Worm (Caenorhabditis elegans) whole organism, young adult: ENCODE data around the gene npr-27.

Source experiments
- B0019.2 ChIP-seq: fragments of 200-800 bp; sonication (Bioruptor generic); conservative IDR thresholded peaks from 2 replicates; pipeline ENCODE4 v1.3.6; 2022; ENCODE audit warnings: missing genetic modification reagents, missing genetic modification characterization, missing compliant biosample characterization
- B0035.1 ChIP-seq: sonication (generic microtip); optimal IDR thresholded peaks from 2 replicates; lab custom pipeline; 2016; ENCODE audit warnings: missing genetic modification characterization, mild to moderate bottlenecking, missing compliant biosample characterization, missing genotype, missing genetic modification reagents
- F49E8.2 ChIP-seq: sonication (generic microtip); optimal IDR thresholded peaks from 3 replicates; lab custom pipeline; 2017; ENCODE audit warnings: missing genetic modification characterization, mild to moderate bottlenecking, missing compliant biosample characterization, antibody characterized with exemption, moderate library complexity; ENCODE audit not compliant: insufficient read depth
- F55B11.4 ChIP-seq: sonication (generic microtip); optimal IDR thresholded peaks from 2 replicates; lab custom pipeline; 2016; ENCODE audit warnings: missing compliant biosample characterization, missing genetic modification characterization, borderline replicate concordance; ENCODE audit not compliant: insufficient read depth
- F57A8.1 ChIP-seq: fragments of 200-800 bp; sonication (Bioruptor generic); optimal IDR thresholded peaks from 2 replicates; lab custom pipeline; 2018; ENCODE audit warnings: mild to moderate bottlenecking, missing genetic modification characterization, moderate library complexity, missing compliant biosample characterization
- K11D2.4 ChIP-seq: fragments of 200-800 bp; sonication (Bioruptor generic); IDR thresholded peaks from 2 replicates; pipeline ENCODE4 v1.3.6; 2022; ENCODE audit warnings: missing genetic modification reagents, missing genetic modification characterization, missing compliant biosample characterization
- Y67H2A.10 ChIP-seq: fragments of 200-800 bp; sonication (Bioruptor generic); conservative IDR thresholded peaks from 2 replicates; pipeline ENCODE4 v1.3.6; 2022; ENCODE audit warnings: missing genetic modification reagents, missing genetic modification characterization, missing compliant biosample characterization
- athp-1 ChIP-seq: sonication (generic microtip); optimal IDR thresholded peaks from 2 replicates; lab custom pipeline; 2017; ENCODE audit warnings: mild to moderate bottlenecking, missing genetic modification characterization, missing compliant biosample characterization
- attf-3 ChIP-seq: fragments of 200-800 bp; sonication (Bioruptor generic); conservative IDR thresholded peaks from 2 replicates; pipeline ENCODE4 v1.3.6; 2022; ENCODE audit warnings: missing genetic modification reagents, missing genetic modification characterization, missing compliant biosample characterization
- bed-2 ChIP-seq: fragments of 200-800 bp; sonication (Bioruptor generic); IDR thresholded peaks from 2 replicates; pipeline ENCODE4 v1.3.6; 2022; ENCODE audit warnings: missing genetic modification reagents, missing genetic modification characterization, missing compliant biosample characterization
- ccch-3 ChIP-seq: fragments of 200-800 bp; sonication (Bioruptor generic); optimal IDR thresholded peaks from 2 replicates; lab custom pipeline; 2018; ENCODE audit warnings: mild to moderate bottlenecking, missing genetic modification characterization, missing compliant biosample characterization
- ceh-40 ChIP-seq: fragments of 200-800 bp; sonication (Bioruptor generic); IDR thresholded peaks from 2 replicates; pipeline ENCODE4 v1.3.6; 2022; ENCODE audit warnings: missing genetic modification characterization, missing compliant biosample characterization
- chd-7 ChIP-seq: sonication (generic microtip); optimal IDR thresholded peaks from 2 replicates; lab custom pipeline; 2016; ENCODE audit warnings: mild to moderate bottlenecking, missing genetic modification characterization, moderate library complexity, missing compliant biosample characterization
- die-1 ChIP-seq: sonication (generic microtip); optimal IDR thresholded peaks from 2 replicates; lab custom pipeline; 2016; ENCODE audit warnings: missing genotype, mild to moderate bottlenecking, missing genetic modification characterization, missing compliant biosample characterization
- dox-1 ChIP-seq: fragments of 200-800 bp; sonication (Bioruptor generic); IDR thresholded peaks from 2 replicates; pipeline ENCODE4 v1.3.6; 2022; ENCODE audit warnings: missing genetic modification reagents, missing genetic modification characterization, missing compliant biosample characterization
- dpff-1 ChIP-seq: sonication (generic microtip); optimal IDR thresholded peaks from 2 replicates; lab custom pipeline; 2017; ENCODE audit warnings: mild to moderate bottlenecking, missing genetic modification characterization, missing compliant biosample characterization
- efl-1 ChIP-seq: fragments of 150-350 bp; optimal IDR thresholded peaks from 2 replicates; lab custom pipeline; 2014; ENCODE audit warnings: missing biosample characterization, missing genetic modification reagents, missing genetic modification characterization
- egl-18 ChIP-seq: fragments of 200-800 bp; sonication (Bioruptor generic); IDR thresholded peaks from 2 replicates; pipeline ENCODE4 v1.3.6; 2022; ENCODE audit warnings: missing genetic modification reagents, missing genetic modification characterization, missing compliant biosample characterization
- egl-44 ChIP-seq: fragments of 200-800 bp; sonication (Bioruptor generic); IDR thresholded peaks from 2 replicates; pipeline ENCODE4 v1.3.6; 2022; ENCODE audit warnings: missing genetic modification reagents, missing genetic modification characterization, missing compliant biosample characterization
- egrh-3 ChIP-seq: fragments of 200-800 bp; sonication (Bioruptor generic); IDR thresholded peaks from 2 replicates; pipeline ENCODE4 v1.3.6; 2022; ENCODE audit warnings: missing genetic modification reagents, missing genetic modification characterization, missing compliant biosample characterization
- fkh-3 ChIP-seq: sonication (generic microtip); optimal IDR thresholded peaks from 2 replicates; lab custom pipeline; 2016; ENCODE audit warnings: mild to moderate bottlenecking, missing genetic modification characterization, missing compliant biosample characterization
- gei-17 ChIP-seq: fragments of 200-800 bp; sonication (Bioruptor generic); optimal IDR thresholded peaks from 2 replicates; lab custom pipeline; 2018; ENCODE audit warnings: mild to moderate bottlenecking, missing genetic modification characterization, missing compliant biosample characterization
- hmg-1.2 ChIP-seq: fragments of 200-800 bp; sonication (Bioruptor generic); IDR thresholded peaks from 2 replicates; pipeline ENCODE4 v1.3.6; 2022; ENCODE audit warnings: missing genetic modification reagents, missing genetic modification characterization, missing compliant biosample characterization
- hrde-1 ChIP-seq: sonication (generic microtip); optimal IDR thresholded peaks from 2 replicates; lab custom pipeline; 2016; ENCODE audit warnings: missing genetic modification characterization, mild to moderate bottlenecking, missing compliant biosample characterization, moderate library complexity, missing genotype, missing genetic modification reagents, borderline replicate concordance
- hsf-1 ChIP-seq: fragments of 200-800 bp; sonication (Bioruptor generic); IDR thresholded peaks from 2 replicates; pipeline ENCODE4 v1.3.6; 2022; ENCODE audit warnings: missing genetic modification reagents, missing genetic modification characterization, missing compliant biosample characterization
- lin-26 ChIP-seq: fragments of 200-800 bp; sonication (Bioruptor generic); IDR thresholded peaks from 2 replicates; pipeline ENCODE4 v1.3.6; 2022; ENCODE audit warnings: missing genetic modification reagents, missing genetic modification characterization, missing compliant biosample characterization
- lsl-1 ChIP-seq: fragments of 200-800 bp; sonication (Bioruptor generic); optimal IDR thresholded peaks from 2 replicates; lab custom pipeline; 2018; ENCODE audit warnings: mild to moderate bottlenecking, missing genetic modification characterization, moderate library complexity, missing compliant biosample characterization
- lsy-27 ChIP-seq: sonication (generic microtip); optimal IDR thresholded peaks from 2 replicates; lab custom pipeline; 2017; ENCODE audit warnings: missing genetic modification characterization, mild to moderate bottlenecking, missing compliant biosample characterization, antibody characterized with exemption, missing genotype, borderline replicate concordance; ENCODE audit not compliant: insufficient read depth
- madf-10 ChIP-seq: sonication (generic microtip); optimal IDR thresholded peaks from 2 replicates; lab custom pipeline; 2016; ENCODE audit warnings: mild to moderate bottlenecking, missing genetic modification characterization, missing compliant biosample characterization
- madf-3 ChIP-seq: fragments of 200-800 bp; sonication (Bioruptor generic); IDR thresholded peaks from 2 replicates; pipeline ENCODE4 v1.3.6; 2022; ENCODE audit warnings: missing genetic modification reagents, missing genetic modification characterization, missing compliant biosample characterization
- madf-8 ChIP-seq: fragments of 200-800 bp; sonication (Bioruptor generic); conservative IDR thresholded peaks from 2 replicates; pipeline ENCODE4 v1.3.6; 2022; ENCODE audit warnings: missing genetic modification reagents, missing genetic modification characterization, missing compliant biosample characterization
- mel-28 ChIP-seq: sonication (generic microtip); optimal IDR thresholded peaks from 2 replicates; lab custom pipeline; 2016; ENCODE audit warnings: borderline replicate concordance, mild to moderate bottlenecking, missing genetic modification characterization, missing compliant biosample characterization
- mes-4 ChIP-seq: sonication (generic microtip); optimal IDR thresholded peaks from 2 replicates; lab custom pipeline; 2016; ENCODE audit warnings: missing genotype, missing genetic modification characterization, missing compliant biosample characterization
- mxl-1 ChIP-seq: sonication (generic microtip); optimal IDR thresholded peaks from 2 replicates; lab custom pipeline; 2016; ENCODE audit warnings: missing genetic modification characterization, missing compliant biosample characterization
- nfya-2 ChIP-seq: fragments of 200-800 bp; sonication (Bioruptor generic); IDR thresholded peaks from 2 replicates; pipeline ENCODE4 v1.3.6; 2022; ENCODE audit warnings: missing genetic modification reagents, missing genetic modification characterization, missing compliant biosample characterization
- nhr-27 ChIP-seq: fragments of 200-800 bp; sonication (Bioruptor generic); optimal IDR thresholded peaks from 2 replicates; lab custom pipeline; 2018; ENCODE audit warnings: mild to moderate bottlenecking, missing genetic modification characterization, moderate library complexity, missing compliant biosample characterization
- nhr-80 ChIP-seq: sonication (generic microtip); optimal IDR thresholded peaks from 2 replicates; lab custom pipeline; 2016; ENCODE audit warnings: missing genetic modification characterization, missing compliant biosample characterization
- pbrm-1 ChIP-seq: fragments of 200-800 bp; sonication (Bioruptor generic); IDR thresholded peaks from 2 replicates; pipeline ENCODE4 v1.3.6; 2022; ENCODE audit warnings: missing genetic modification reagents, missing genetic modification characterization, missing compliant biosample characterization
- rpc-1 ChIP-seq, 2 experiments: fragments of 150-350 bp in 1 of 2; sonication (generic microtip) in 1 of 2; optimal IDR thresholded peaks; 2 replicates each; lab custom pipeline; 2014 to 2018; ENCODE audit warnings: missing biosample characterization in 1 of 2, missing genetic modification characterization in 1 of 2, missing genetic modification reagents in 1 of 2, missing genotype in 1 of 2
- sea-2 ChIP-seq: fragments of 200-800 bp; sonication (Bioruptor generic); IDR thresholded peaks from 2 replicates; pipeline ENCODE4 v1.3.6; 2022; ENCODE audit warnings: missing genetic modification characterization, missing compliant biosample characterization
- snpc-1.1 ChIP-seq: sonication (generic microtip); optimal IDR thresholded peaks from 2 replicates; lab custom pipeline; 2017; ENCODE audit warnings: missing genetic modification characterization, mild to moderate bottlenecking, missing compliant biosample characterization, antibody characterized with exemption, moderate library complexity, missing genotype, missing genetic modification reagents; ENCODE audit not compliant: insufficient read depth
- tbp1 ChIP-seq: fragments of 200-800 bp; sonication (Bioruptor generic); optimal IDR thresholded peaks from 2 replicates; lab custom pipeline; 2018; ENCODE audit warnings: mild to moderate bottlenecking, missing genetic modification characterization, missing compliant biosample characterization
- ztf-18 ChIP-seq: sonication (generic microtip); optimal IDR thresholded peaks from 2 replicates; lab custom pipeline; 2016; ENCODE audit warnings: missing genotype, mild to moderate bottlenecking, missing genetic modification characterization, missing compliant biosample characterization
- ztf-25 ChIP-seq: fragments of 200-800 bp; sonication (Bioruptor generic); IDR thresholded peaks from 2 replicates; pipeline ENCODE4 v1.3.6; 2022; ENCODE audit warnings: missing genetic modification reagents, missing genetic modification characterization, missing compliant biosample characterization

Gene npr-27

DNA sequence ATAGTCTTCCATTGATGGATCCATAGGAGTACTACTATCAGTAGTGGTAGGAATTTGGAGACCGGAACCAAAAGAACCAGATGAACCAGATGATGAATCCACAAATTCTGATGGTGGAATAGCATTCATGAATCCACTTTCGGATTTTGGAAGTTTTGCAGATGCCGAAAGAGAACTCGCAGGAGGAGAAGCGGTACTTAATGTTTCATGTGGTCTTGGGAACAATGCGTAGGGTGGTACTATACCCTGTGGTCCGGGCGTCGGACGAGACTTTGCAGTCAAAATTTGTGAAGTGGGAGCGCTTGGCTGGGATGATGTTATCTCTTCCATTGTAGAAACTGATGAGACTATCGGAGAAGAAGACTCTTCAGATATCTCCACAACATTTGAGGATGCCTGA, 32.6 kb downstream of the npr-27 start:
- TF ChIP-seq pbrm-1 (GFP tag; lab: Robert Waterston, UW), result no peak
- no peak for TF ChIP-seq chd-7 (tag; lab: Kevin White, UChicago)
- no peak for TF ChIP-seq mes-4 (tag; lab: Kevin White, UChicago)
- TF ChIP-seq athp-1, result no peak
- 0 out of 2 replicates have a peak, but pooled peaks have one; percentile 21 for TF ChIP-seq hsf-1 (GFP tag; lab: Robert Waterston, UW)
- TF ChIP-seq mxl-1 (tag; lab: Kevin White, UChicago), result no peak

DNA sequence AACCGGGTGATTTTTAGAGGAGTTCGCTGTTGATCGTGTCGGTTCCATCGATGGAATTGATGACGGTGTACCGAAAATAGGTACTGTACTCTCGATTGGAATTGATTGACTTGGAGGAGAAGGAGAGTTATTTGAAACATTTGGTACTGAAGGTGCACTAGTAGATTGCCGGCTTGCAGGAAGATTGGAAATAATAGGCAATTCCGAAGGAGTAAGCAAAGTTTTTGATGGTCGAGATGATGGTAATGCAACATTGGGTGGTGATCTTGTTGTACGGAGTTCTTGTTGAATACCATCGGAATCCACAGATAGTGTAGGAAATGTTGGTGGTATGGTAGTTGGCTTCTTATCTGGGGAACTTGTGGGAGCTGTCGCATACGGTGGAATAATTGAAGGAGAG, 33.7 kb downstream of the npr-27 start:
- TF ChIP-seq nhr-27 (tag; lab: Kevin White, UChicago), result no peak
- TF ChIP-seq lsl-1 (GFP tag; lab: Kevin White, UChicago), result no peak
- TF ChIP-seq nfya-2, result no peak
- TF ChIP-seq Y67H2A.10, result no peak
- no peak for TF ChIP-seq F49E8.2 (tag; lab: Kevin White, UChicago)
- no peak for TF ChIP-seq hrde-1 (tag; lab: Kevin White, UChicago)
- TF ChIP-seq nhr-80 (tag; lab: Kevin White, UChicago), result no peak
- no peak for TF ChIP-seq B0035.1 (tag; lab: Kevin White, UChicago)
- no peak for TF ChIP-seq attf-3
- TF ChIP-seq egl-44 (GFP tag; lab: Robert Waterston, UW), result no peak
- no peak for TF ChIP-seq madf-8
- TF ChIP-seq, all 124 proteins: peak for 0

DNA sequence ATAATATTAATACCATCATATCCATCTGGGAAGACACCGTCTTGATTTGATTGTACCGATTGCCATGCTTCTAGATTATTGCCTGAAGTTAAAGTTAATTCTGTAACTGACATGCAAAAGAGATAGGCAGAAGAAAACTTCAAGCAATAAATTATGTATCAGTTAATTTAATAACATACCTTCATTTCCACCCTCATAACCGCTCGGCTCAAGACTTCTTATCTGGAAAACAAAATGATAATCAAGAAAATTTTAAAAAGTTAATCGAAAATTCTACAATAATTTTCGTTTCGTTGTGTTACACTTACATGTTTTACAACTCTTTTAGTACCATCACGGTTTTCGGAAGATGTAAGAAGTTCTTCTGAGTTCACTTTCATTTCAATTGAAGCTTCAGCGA, 36.7 kb downstream of the npr-27 start:
- no peak for TF ChIP-seq ztf-18 (tag; lab: Kevin White, UChicago)
- no peak for TF ChIP-seq ccch-3
- no peak for TF ChIP-seq dox-1 (GFP tag; lab: Robert Waterston, UW)
- no peak for TF ChIP-seq K11D2.4
- TF ChIP-seq ceh-40, result no peak
- no peak for TF ChIP-seq chd-7 (tag; lab: Kevin White, UChicago)
- TF ChIP-seq mes-4 (tag; lab: Kevin White, UChicago), result no peak
- TF ChIP-seq lsl-1 (GFP tag; lab: Kevin White, UChicago), result no peak
- no peak for TF ChIP-seq madf-3 (GFP tag; lab: Robert Waterston, UW)
- TF ChIP-seq lin-26 (GFP tag; lab: Robert Waterston, UW), result no peak
- no peak for TF ChIP-seq efl-1
- no peak for TF ChIP-seq F57A8.1 (GFP tag; lab: Kevin White, UChicago)
- TF ChIP-seq egl-44 (GFP tag; lab: Robert Waterston, UW), result no peak
- no peak for TF ChIP-seq egl-18 (GFP tag; lab: Robert Waterston, UW)
- TF ChIP-seq F55B11.4, result no peak
- no peak for TF ChIP-seq madf-10
- no peak for TF ChIP-seq lsy-27 (tag; lab: Kevin White, UChicago)
- TF ChIP-seq hrde-1 (tag; lab: Kevin White, UChicago), result no peak

DNA sequence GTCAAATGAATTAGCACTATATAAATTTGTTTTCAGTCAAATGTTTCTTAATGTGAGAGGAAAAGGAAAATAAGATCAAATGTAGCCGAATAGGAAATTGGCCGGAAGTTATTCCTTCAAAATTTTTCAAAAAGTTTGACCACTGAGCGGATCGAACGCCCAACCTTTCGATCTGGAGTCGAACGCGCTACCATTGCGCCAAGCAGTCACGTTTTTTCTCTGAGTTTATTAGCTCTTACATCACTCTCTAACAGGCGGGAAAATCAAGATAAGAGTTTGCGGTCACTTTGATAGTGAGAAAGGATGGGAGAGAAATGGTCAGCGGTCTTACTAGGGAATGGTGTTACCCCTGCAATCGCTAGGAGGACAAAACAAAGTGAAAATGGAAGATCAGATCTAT, 38.6 kb downstream of the npr-27 start:
- TF ChIP-seq mxl-1 (tag; lab: Kevin White, UChicago), result peak; percentile 23
- no peak for TF ChIP-seq dpff-1 (tag; lab: Kevin White, UChicago)
- TF ChIP-seq hmg-1.2 (GFP tag; lab: Robert Waterston, UW), result peak; percentile 75
- TF ChIP-seq mel-28 (tag; lab: Kevin White, UChicago), result no peak
- no peak for TF ChIP-seq B0019.2
- no peak for TF ChIP-seq bed-2 (GFP tag; lab: Robert Waterston, UW)
- TF ChIP-seq rpc-1 (optimal IDR thresholded peaks at IDR 0.05; lab: Kevin White, UChicago), result peak; percentile 81
- TF ChIP-seq rpc-1 (tag; optimal IDR thresholded peaks at IDR 0.05; lab: Kevin White, UChicago), result peak; percentile 86
- peak; percentile 79 for TF ChIP-seq die-1
- 0 out of 2 replicates have a peak, but pooled peaks have one; percentile 56 for TF ChIP-seq ztf-25
- peak; percentile 68 for TF ChIP-seq dox-1 (GFP tag; lab: Robert Waterston, UW)
- TF ChIP-seq fkh-3 (tag; lab: Kevin White, UChicago), result no peak
- peak; percentile 20; the same call in 1 of the 2 replicates for TF ChIP-seq egrh-3 (GFP tag; lab: Robert Waterston, UW)
- TF ChIP-seq tbp1 (GFP tag; lab: Kevin White, UChicago), result peak; percentile 95
- TF ChIP-seq gei-17 (GFP tag; lab: Kevin White, UChicago), result no peak
- no peak for TF ChIP-seq snpc-1.1
- TF ChIP-seq sea-2 (GFP tag; lab: Robert Waterston, UW), result no peak
